Worm (Caenorhabditis elegans) whole organism, midembryonic: ENCODE measurements around the gene cyn-8.

Source experiments
- ref-1 ChIP-seq: fragments of 200-800 bp; sonication (Bioruptor generic); conservative IDR thresholded peaks from 2 replicates; pipeline ENCODE4 v1.3.6; 2022; ENCODE audit warnings: missing genetic modification reagents, missing genetic modification characterization, missing compliant biosample characterization
- tab-1 ChIP-seq: fragments of 200-800 bp; sonication (Bioruptor generic); IDR thresholded peaks from 2 replicates; pipeline ENCODE4 v1.3.6; 2022; ENCODE audit warnings: missing genetic modification characterization, missing compliant biosample characterization

DNA sequence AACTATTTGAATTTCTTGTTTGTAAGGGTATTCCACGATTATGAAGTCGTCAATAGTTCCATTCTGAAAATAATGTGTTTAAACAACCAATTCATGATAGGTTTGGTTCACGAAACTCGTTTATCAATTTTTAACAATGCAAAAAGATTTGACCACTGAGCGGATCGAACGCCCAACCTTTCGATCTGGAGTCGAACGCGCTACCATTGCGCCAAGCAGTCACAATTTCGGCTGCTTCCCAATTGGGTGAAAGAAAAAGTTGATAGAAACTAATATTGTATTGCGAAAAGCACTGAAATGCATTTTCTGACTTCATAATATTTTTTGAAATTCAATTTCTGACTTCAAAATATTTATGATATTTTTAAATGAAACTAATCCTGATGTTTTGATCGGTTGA lies 33.9 kb downstream of the cyn-8 start:
- no peak for TF ChIP-seq ref-1 (GFP tag; lab: Robert Waterston, UW)
- TF ChIP-seq tab-1 (GFP tag; lab: Robert Waterston, UW), result no peak
